Worm (Caenorhabditis elegans): Measurements from ENCODE around the gene Y41C4A.8.

DNA sequence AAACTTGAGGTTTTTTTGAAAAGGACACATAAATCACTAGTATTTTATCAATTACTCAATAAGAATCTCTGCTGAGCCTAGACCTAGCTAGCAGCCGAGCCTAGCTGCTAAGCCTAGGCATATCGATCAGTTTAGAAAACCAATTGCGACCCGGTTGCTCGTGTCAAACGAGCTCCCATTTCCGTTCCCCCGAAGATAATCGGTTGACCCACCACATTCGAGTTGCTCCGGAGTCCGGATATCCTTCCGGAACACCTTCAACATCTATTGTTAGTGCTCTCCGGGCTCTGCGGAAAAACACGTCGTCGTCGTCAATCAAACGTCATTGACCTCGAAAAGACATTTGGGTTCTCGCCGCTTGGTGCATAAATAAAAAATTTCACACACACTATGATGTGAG, 24.8 kb downstream of the Y41C4A.8 start:
- TF ChIP-seq snpc-4 (tag; optimal IDR thresholded peaks at IDR 0.05) (no peak), lin-39 (tag; optimal IDR thresholded peaks at IDR 0.05) (no peak), lsy-2 (tag; optimal IDR thresholded peaks at IDR 0.05) (no peak)

All from whole organism, L2 larva.